Worm (Caenorhabditis elegans): Measurements from ENCODE around the gene C46F4.3.

Gene C46F4.3

ce11 chrX:5943908-5944307, 8.3 kb downstream of the C46F4.3 start:
- no peak for TF ChIP-seq sea-1 (GFP tag; conservative IDR thresholded peaks at IDR 0.05)
- TF ChIP-seq tbx-11 (GFP tag; IDR thresholded peaks at IDR 0.05) = no peak
- no peak for TF ChIP-seq tbx-37 (GFP tag; conservative IDR thresholded peaks at IDR 0.05)
- TF ChIP-seq tra-4 (tag; optimal IDR thresholded peaks at IDR 0.05) = no peak
- TF ChIP-seq scrt-1 (GFP tag; IDR thresholded peaks at IDR 0.05) = no peak
- no peak for TF ChIP-seq ets-7 (tag; optimal IDR thresholded peaks at IDR 0.05)
- TF ChIP-seq F13C5.2 (tag; optimal IDR thresholded peaks at IDR 0.05) = no peak
- TF ChIP-seq aly-1 (tag; optimal IDR thresholded peaks at IDR 0.05) = no peak
- no peak for TF ChIP-seq hmbx-1 (tag; optimal IDR thresholded peaks at IDR 0.05)
- TF ChIP-seq flt-1 (GFP tag; IDR thresholded peaks at IDR 0.05) = no peak
- TF ChIP-seq hnd-1 (tag; optimal IDR thresholded peaks at IDR 0.05) = no peak
- no peak for TF ChIP-seq ama-1 (optimal IDR thresholded peaks at IDR 0.05)
- no peak for TF ChIP-seq pes-1 (GFP tag; IDR thresholded peaks at IDR 0.05)
- no peak for TF ChIP-seq B0310.2 (tag; optimal IDR thresholded peaks at IDR 0.05)
- no peak for TF ChIP-seq ceh-36 (tag; optimal IDR thresholded peaks at IDR 0.05)
- no peak for TF ChIP-seq hmg-4 (GFP tag; optimal IDR thresholded peaks at IDR 0.05)
- no peak for TF ChIP-seq ceh-13 (GFP tag; optimal IDR thresholded peaks at IDR 0.05)

- TF ChIP-seq hmg-4 (GFP tag; optimal IDR thresholded peaks at IDR 0.05) (no peak), hmbx-1 (tag; optimal IDR thresholded peaks at IDR 0.05) (no peak), sea-1 (GFP tag; conservative IDR thresholded peaks at IDR 0.05) (no peak), B0310.2 (tag; optimal IDR thresholded peaks at IDR 0.05) (no peak), aly-1 (tag; optimal IDR thresholded peaks at IDR 0.05) (no peak), tbx-37 (GFP tag; conservative IDR thresholded peaks at IDR 0.05) (no peak), hnd-1 (tag; optimal IDR thresholded peaks at IDR 0.05) (no peak), ets-7 (tag; optimal IDR thresholded peaks at IDR 0.05) (no peak)
These were observed 8.9 kb downstream of the C46F4.3 start, which contains the start of gene acs-17 for ce11 chrX:5944488-5944887. TSS of gene acs-17 (minus strand) at chrX:5944510.

ce11 chrX:5948769-5949168, 13.2 kb downstream of the C46F4.3 start, which contains the start of gene mig-23:
TSS of gene mig-23 (minus strand) at chrX:5948869.
- TF ChIP-seq B0310.2 (tag; optimal IDR thresholded peaks at IDR 0.05) (no peak), hmbx-1 (tag; optimal IDR thresholded peaks at IDR 0.05) (no peak), F13C5.2 (tag; optimal IDR thresholded peaks at IDR 0.05) (no peak), tbx-37 (GFP tag; conservative IDR thresholded peaks at IDR 0.05) (no peak), ets-7 (tag; optimal IDR thresholded peaks at IDR 0.05) (no peak), tbx-11 (GFP tag; IDR thresholded peaks at IDR 0.05) (no peak), ceh-36 (tag; optimal IDR thresholded peaks at IDR 0.05) (no peak), hmg-4 (GFP tag; optimal IDR thresholded peaks at IDR 0.05) (no peak), aly-1 (tag; optimal IDR thresholded peaks at IDR 0.05) (no peak), hnd-1 (tag; optimal IDR thresholded peaks at IDR 0.05) (no peak), pes-1 (GFP tag; IDR thresholded peaks at IDR 0.05) (no peak), ama-1 (optimal IDR thresholded peaks at IDR 0.05) (no peak), scrt-1 (GFP tag; IDR thresholded peaks at IDR 0.05) (no peak), tra-4 (tag; optimal IDR thresholded peaks at IDR 0.05) (no peak), flt-1 (GFP tag; IDR thresholded peaks at IDR 0.05) (no peak)

- TF ChIP-seq pes-1 (GFP tag; IDR thresholded peaks at IDR 0.05) = 0 out of 2 replicates have a peak, but pooled peaks have one; percentile 42
- TF ChIP-seq ceh-36 (tag; optimal IDR thresholded peaks at IDR 0.05) = no peak
- TF ChIP-seq scrt-1 (GFP tag; IDR thresholded peaks at IDR 0.05) = no peak
- TF ChIP-seq F13C5.2 (tag; optimal IDR thresholded peaks at IDR 0.05) = peak; percentile 69
These were observed 17.6 kb downstream of the C46F4.3 start, which contains the start of the genes R07E4.5 and R07E4.3 for ce11 chrX:5953174-5953573. TSS of gene R07E4.5 (minus strand) at chrX:5953174. TSS of gene R07E4.3 (plus strand) at chrX:5953458.

ce11 chrX:5956130-5956529, 20.6 kb downstream of the C46F4.3 start:
- no peak for TF ChIP-seq scrt-1 (GFP tag; IDR thresholded peaks at IDR 0.05)
- no peak for TF ChIP-seq tra-4 (tag; optimal IDR thresholded peaks at IDR 0.05)
- TF ChIP-seq ceh-36 (tag; optimal IDR thresholded peaks at IDR 0.05) = no peak
- no peak for TF ChIP-seq hmbx-1 (tag; optimal IDR thresholded peaks at IDR 0.05)
- no peak for TF ChIP-seq tbx-37 (GFP tag; conservative IDR thresholded peaks at IDR 0.05)
- no peak for TF ChIP-seq ama-1 (optimal IDR thresholded peaks at IDR 0.05)
- no peak for TF ChIP-seq sea-1 (GFP tag; conservative IDR thresholded peaks at IDR 0.05)
- no peak for TF ChIP-seq pes-1 (GFP tag; IDR thresholded peaks at IDR 0.05)
- TF ChIP-seq aly-1 (tag; optimal IDR thresholded peaks at IDR 0.05) = no peak
- no peak for TF ChIP-seq B0310.2 (tag; optimal IDR thresholded peaks at IDR 0.05)
- TF ChIP-seq hnd-1 (tag; optimal IDR thresholded peaks at IDR 0.05) = no peak
- no peak for TF ChIP-seq tbx-11 (GFP tag; IDR thresholded peaks at IDR 0.05)
- TF ChIP-seq ets-7 (tag; optimal IDR thresholded peaks at IDR 0.05) = no peak
- no peak for TF ChIP-seq ceh-13 (GFP tag; optimal IDR thresholded peaks at IDR 0.05)
- TF ChIP-seq flt-1 (GFP tag; IDR thresholded peaks at IDR 0.05) = no peak
- no peak for TF ChIP-seq F13C5.2 (tag; optimal IDR thresholded peaks at IDR 0.05)

ce11 chrX:5958815-5959214, 23.2 kb downstream of the C46F4.3 start, which contains the start of gene R07E4.1:
TSS of gene R07E4.1 (plus strand) at chrX:5959115.
- TF ChIP-seq tra-4 (tag; optimal IDR thresholded peaks at IDR 0.05) = no peak
- no peak for TF ChIP-seq scrt-1 (GFP tag; IDR thresholded peaks at IDR 0.05)
- no peak for TF ChIP-seq tbx-37 (GFP tag; conservative IDR thresholded peaks at IDR 0.05)
- no peak for TF ChIP-seq ceh-13 (GFP tag; optimal IDR thresholded peaks at IDR 0.05)
- no peak for TF ChIP-seq pes-1 (GFP tag; IDR thresholded peaks at IDR 0.05)
- TF ChIP-seq hmg-4 (GFP tag; optimal IDR thresholded peaks at IDR 0.05) = no peak
- no peak for TF ChIP-seq ceh-36 (tag; optimal IDR thresholded peaks at IDR 0.05)
- TF ChIP-seq ets-7 (tag; optimal IDR thresholded peaks at IDR 0.05) = no peak
- TF ChIP-seq aly-1 (tag; optimal IDR thresholded peaks at IDR 0.05) = no peak
- no peak for TF ChIP-seq ama-1 (optimal IDR thresholded peaks at IDR 0.05)
- no peak for TF ChIP-seq B0310.2 (tag; optimal IDR thresholded peaks at IDR 0.05)
- no peak for TF ChIP-seq sea-1 (GFP tag; conservative IDR thresholded peaks at IDR 0.05)
- TF ChIP-seq flt-1 (GFP tag; IDR thresholded peaks at IDR 0.05) = no peak
- TF ChIP-seq hnd-1 (tag; optimal IDR thresholded peaks at IDR 0.05) = no peak
- no peak for TF ChIP-seq hmbx-1 (tag; optimal IDR thresholded peaks at IDR 0.05)
- TF ChIP-seq F13C5.2 (tag; optimal IDR thresholded peaks at IDR 0.05) = no peak

ce11 chrX:5960872-5961271, 25.3 kb downstream of the C46F4.3 start:
- TF ChIP-seq tra-4 (tag; optimal IDR thresholded peaks at IDR 0.05) (no peak), ceh-36 (tag; optimal IDR thresholded peaks at IDR 0.05) (no peak), ceh-13 (GFP tag; optimal IDR thresholded peaks at IDR 0.05) (no peak), sea-1 (GFP tag; conservative IDR thresholded peaks at IDR 0.05) (no peak), tbx-11 (GFP tag; IDR thresholded peaks at IDR 0.05) (no peak)
